Fruit fly (Drosophila melanogaster) whole organism: ENCODE measurements around the gene Eaat1.

ENCODE experiments used
- CG8478 ChIP-seq: fragments of >200 bp; optimal IDR thresholded peaks from 2 replicates; lab custom pipeline; 2018; ENCODE audit warnings: inconsistent platforms
- pan ChIP-seq: fragments of >200 bp; optimal IDR thresholded peaks from 2 replicates; lab custom pipeline; 2017

dm6 chr2L:9388013-9388605 is 54.7 kb downstream of the Eaat1 start:
- TF ChIP-seq CG8478 (no peak), pan (lab: Kevin White, UChicago) (no peak)
